Fruit fly (Drosophila melanogaster): ENCODE measurements around the gene Cpr65Ay.

Cpr65Ay gene

DNA sequence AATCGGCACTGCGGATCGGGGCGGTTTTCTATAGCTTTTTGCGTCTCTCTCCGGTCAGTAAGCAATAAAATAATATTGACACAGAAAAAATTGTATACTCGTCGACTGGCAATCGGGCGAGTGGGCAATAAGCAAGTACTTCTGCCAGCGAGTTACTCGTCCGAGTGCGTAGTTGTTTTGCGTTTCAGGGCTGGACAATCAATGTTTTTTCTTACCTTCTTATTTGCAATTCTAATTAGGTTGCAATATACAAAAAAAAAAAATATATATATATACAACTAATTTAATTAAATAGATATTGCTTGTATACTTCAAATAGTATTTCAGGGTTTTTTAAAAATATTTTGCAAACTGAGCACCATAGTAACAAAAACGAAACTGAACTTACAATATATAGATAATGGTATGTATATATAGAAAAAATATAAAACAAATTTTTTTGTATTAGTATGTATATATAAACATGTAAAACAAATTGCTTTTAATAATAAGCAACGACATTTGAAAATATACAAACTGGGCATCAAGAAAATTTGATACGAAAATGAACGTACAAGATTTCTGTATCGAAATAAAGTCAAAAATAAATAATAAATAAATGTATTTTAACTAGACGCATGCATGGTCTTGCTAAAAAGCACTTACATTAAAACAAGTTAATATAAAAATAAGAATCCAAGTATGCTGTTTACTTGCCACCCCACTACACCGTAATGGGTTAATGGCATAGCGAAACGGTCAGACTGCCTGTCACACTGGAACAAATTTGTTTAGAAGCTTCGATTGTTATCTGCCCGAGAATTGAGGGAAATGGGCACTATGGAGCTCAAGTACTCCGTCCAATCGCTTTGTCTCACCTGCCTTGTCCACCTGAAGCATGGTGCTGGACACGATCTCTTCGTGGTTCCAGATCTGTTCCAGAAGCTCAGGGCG lies 30.8 kb upstream of the Cpr65Ay start, which contains the start of the genes D19A and CG7386 (continued):
- no peak for TF ChIP-seq CG12299 (tag; optimal IDR thresholded peaks at IDR 0.05)
- no peak for TF ChIP-seq CG3838 (GFP tag; optimal IDR thresholded peaks at IDR 0.05)
- TF ChIP-seq CG33213 (GFP tag; optimal IDR thresholded peaks at IDR 0.05): peak; percentile 38
- peak; percentile 49 for TF ChIP-seq slp2 (GFP tag; optimal IDR thresholded peaks at IDR 0.05)
- peak; percentile 46; the same call in 1 of the 2 replicates for TF ChIP-seq cas (GFP tag; IDR thresholded peaks at IDR 0.05)
- TF ChIP-seq tap (tag; optimal IDR thresholded peaks at IDR 0.05): peak; percentile 46
- TF ChIP-seq Poxn (GFP tag; IDR thresholded peaks at IDR 0.05): no peak
- peak; percentile 62 for TF ChIP-seq fru (optimal IDR thresholded peaks at IDR 0.05)
- TF ChIP-seq ci (GFP tag; IDR thresholded peaks at IDR 0.05): peak; percentile 75
- TF ChIP-seq CG34376 (GFP tag; optimal IDR thresholded peaks at IDR 0.05): no peak
- no peak for TF ChIP-seq CG6854 (GFP tag; optimal IDR thresholded peaks at IDR 0.05)
- no peak for TF ChIP-seq Bdp1 (GFP tag; optimal IDR thresholded peaks at IDR 0.05)
- no peak for TF ChIP-seq seq (GFP tag; IDR thresholded peaks at IDR 0.05)
- peak; percentile 9 for TF ChIP-seq fu2 (GFP tag; optimal IDR thresholded peaks at IDR 0.05)
- TF ChIP-seq CG18599 (GFP tag; optimal IDR thresholded peaks at IDR 0.05): peak; percentile 43
- no peak for TF ChIP-seq Doc2 (GFP tag; IDR thresholded peaks at IDR 0.05)
- TF ChIP-seq gro (GFP tag; optimal IDR thresholded peaks at IDR 0.05): no peak
- peak; percentile 70 for TF ChIP-seq CoRest (tag; optimal IDR thresholded peaks at IDR 0.05)
- no peak for TF ChIP-seq vnd (GFP tag; IDR thresholded peaks at IDR 0.05; ENCODE audit: partially characterized antibody)
- TF ChIP-seq CG14667 (GFP tag; IDR thresholded peaks at IDR 0.05): peak; percentile 39; the same call in 1 of the 2 replicates
- TF ChIP-seq dmrt11E (tag; optimal IDR thresholded peaks at IDR 0.05): peak; percentile 50
- peak; percentile 38 for TF ChIP-seq CG11696 (GFP tag; IDR thresholded peaks at IDR 0.05)
- no peak for TF ChIP-seq CG2875 (GFP tag; optimal IDR thresholded peaks at IDR 0.05)
- peak; percentile 33 for TF ChIP-seq CG10979 (tag; optimal IDR thresholded peaks at IDR 0.05)
- 0 out of 3 replicates have a peak, but pooled peaks have one; percentile 8 for TF ChIP-seq sr (GFP tag; IDR thresholded peaks at IDR 0.05)
- TF ChIP-seq twi (tag; optimal IDR thresholded peaks at IDR 0.05): no peak
- peak; percentile 31 for TF ChIP-seq Max (GFP tag; optimal IDR thresholded peaks at IDR 0.05)
- peak; percentile 59 for TF ChIP-seq E2f1 (GFP tag; IDR thresholded peaks at IDR 0.05)
- TF ChIP-seq Hey (tag; optimal IDR thresholded peaks at IDR 0.05): no peak
- TF ChIP-seq tna (GFP tag; IDR thresholded peaks at IDR 0.05; ENCODE audit: partially characterized antibody): no peak
- peak; percentile 8 for TF ChIP-seq MTF-1 (GFP tag; optimal IDR thresholded peaks at IDR 0.05; ENCODE audit: borderline replicate concordance)

DNA sequence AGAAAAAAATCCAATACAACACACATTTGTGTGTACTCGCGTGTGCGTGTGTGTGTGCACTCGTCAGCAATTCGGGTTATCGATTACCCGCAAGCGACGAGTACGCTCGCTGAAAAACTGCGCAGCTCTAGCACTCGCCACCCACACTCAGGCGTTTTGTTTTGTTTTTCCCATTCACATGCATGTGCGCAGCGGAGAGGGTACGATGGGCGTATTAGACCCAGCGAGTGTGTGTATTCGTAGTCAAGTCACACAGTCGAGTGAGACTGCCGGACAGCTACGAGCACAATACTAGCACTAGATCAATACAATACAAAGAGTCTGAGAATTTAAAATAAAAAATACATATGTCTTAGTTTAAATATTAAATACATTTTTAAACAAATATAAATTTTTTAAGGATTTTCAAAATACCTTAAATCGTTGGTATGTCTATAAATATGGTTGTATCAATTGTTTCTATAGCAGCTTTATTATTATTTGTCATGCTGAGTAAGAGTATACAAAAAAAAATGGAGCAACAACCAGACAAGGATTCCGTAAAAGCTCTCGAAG lies 26.5 kb upstream of the Cpr65Ay start, which contains the start of the genes D19B and CG43293:
TSS of gene D19B (minus strand) at position 37 of the 555 bp plus-strand sequence.
TSS of gene CG43293 (plus strand) at position 306 of the 555 bp plus-strand sequence.
- TF ChIP-seq Taf1 (GFP tag; IDR thresholded peaks at IDR 0.05) (peak; percentile 82), ci (GFP tag; IDR thresholded peaks at IDR 0.05) (peak; percentile 97), Asciz (GFP tag; optimal IDR thresholded peaks at IDR 0.05) (peak; percentile 80), Ravus (GFP tag; IDR thresholded peaks at IDR 0.05) (peak; percentile 61), gro (GFP tag; optimal IDR thresholded peaks at IDR 0.05) (peak; percentile 91), Elba2 (GFP tag; optimal IDR thresholded peaks at IDR 0.05) (peak; percentile 62), CG8765 (GFP tag; IDR thresholded peaks at IDR 0.05) (peak; percentile 63; the same call in 1 of the 2 replicates), Drgx (GFP tag; IDR thresholded peaks at IDR 0.05) (peak; percentile 92), Chrac-16 (GFP tag; optimal IDR thresholded peaks at IDR 0.05) (peak; percentile 91), CG6765 (GFP tag; optimal IDR thresholded peaks at IDR 0.05) (peak; percentile 81), Dip2 (GFP tag; IDR thresholded peaks at IDR 0.05) (no peak), Aef1 (GFP tag; IDR thresholded peaks at IDR 0.05) (peak; percentile 88), CG15514 (GFP tag; optimal IDR thresholded peaks at IDR 0.05) (peak; percentile 85), HLHmδ (GFP tag; optimal IDR thresholded peaks at IDR 0.05) (peak; percentile 81), cas (GFP tag; IDR thresholded peaks at IDR 0.05) (peak; percentile 81), CG6813 (GFP tag; optimal IDR thresholded peaks at IDR 0.05) (peak; percentile 86), br (optimal IDR thresholded peaks at IDR 0.05) (no peak), Sox100B (GFP tag; optimal IDR thresholded peaks at IDR 0.05) (peak; percentile 85), pros (GFP tag; optimal IDR thresholded peaks at IDR 0.05) (no peak), toy (GFP tag; IDR thresholded peaks at IDR 0.05) (0 out of 2 replicates have a peak, but pooled peaks have one; percentile 54), lmd (GFP tag; IDR thresholded peaks at IDR 0.05) (peak; percentile 93)
